Fruit fly (Drosophila melanogaster) whole organism, prepupa: ENCODE data around the gene grk.

ENCODE experiments used
- CG15336 ChIP-seq: fragments of 200-800 bp; sonication (Bioruptor generic); IDR thresholded peaks from 2 replicates; pipeline ENCODE4 v1.3.6; 2022; ENCODE audit warnings: missing biosample characterization, missing genetic modification characterization
- CG16779 ChIP-seq: fragments of 200-800 bp; sonication (Bioruptor generic); optimal IDR thresholded peaks from 3 replicates; lab custom pipeline; 2017; ENCODE audit warnings: missing biosample characterization, mild to moderate bottlenecking, missing genetic modification characterization
- CG3919 ChIP-seq: fragments of 200-800 bp; sonication (Bioruptor generic); optimal IDR thresholded peaks from 3 replicates; lab custom pipeline; 2016; ENCODE audit warnings: missing biosample characterization, missing genetic modification characterization
- CG6808 ChIP-seq: fragments of 200-800 bp; sonication (Bioruptor generic); optimal IDR thresholded peaks from 3 replicates; lab custom pipeline; 2017; ENCODE audit warnings: missing biosample characterization, missing genetic modification characterization, mild to moderate bottlenecking, moderate library complexity, missing genetic modification reagents
- CG6854 ChIP-seq: fragments of 200-800 bp; sonication (Bioruptor generic); optimal IDR thresholded peaks from 2 replicates; lab custom pipeline; 2017; ENCODE audit warnings: missing biosample characterization, mild to moderate bottlenecking, missing genetic modification characterization
- CG7368 ChIP-seq: fragments of 200-800 bp; sonication (Bioruptor generic); optimal IDR thresholded peaks from 3 replicates; lab custom pipeline; 2016; ENCODE audit warnings: missing biosample characterization, missing genetic modification characterization
- Ets21C ChIP-seq: fragments of 200-800 bp; sonication (Bioruptor generic); optimal IDR thresholded peaks from 3 replicates; lab custom pipeline; 2016; ENCODE audit warnings: missing biosample characterization, missing genetic modification characterization
- Met ChIP-seq: fragments of 200-800 bp; sonication (Bioruptor generic); optimal IDR thresholded peaks from 3 replicates; lab custom pipeline; 2016; ENCODE audit warnings: missing biosample characterization, missing genetic modification characterization
- eg ChIP-seq: fragments of 200-800 bp; sonication (Bioruptor generic); IDR thresholded peaks from 3 replicates; pipeline ENCODE4 v1.3.6; 2022; ENCODE audit warnings: missing biosample characterization, missing genetic modification characterization
- fd59A ChIP-seq: fragments of 200-800 bp; sonication (Bioruptor generic); optimal IDR thresholded peaks from 2 replicates; lab custom pipeline; 2017; ENCODE audit warnings: missing biosample characterization, mild to moderate bottlenecking, missing genetic modification characterization, missing genetic modification reagents
- ss ChIP-seq, 2 experiments: fragments of 200-800 bp; sonication (Bioruptor generic); optimal IDR thresholded peaks; 2 replicates in 1 of 2; 3 replicates in 1 of 2; lab custom pipeline; 2017 to 2018; ENCODE audit warnings: mild to moderate bottlenecking in 2 of 2, missing biosample characterization in 2 of 2, missing genetic modification characterization in 2 of 2, moderate library complexity in 1 of 2
- topi ChIP-seq: fragments of 200-800 bp; sonication (Bioruptor generic); optimal IDR thresholded peaks from 3 replicates; lab custom pipeline; 2016; ENCODE audit warnings: missing biosample characterization, missing genetic modification characterization
- vri ChIP-seq: fragments of 200-800 bp; sonication (Bioruptor generic); optimal IDR thresholded peaks from 3 replicates; lab custom pipeline; 2016; ENCODE audit warnings: missing biosample characterization, mild to moderate bottlenecking, missing genetic modification characterization

DNA sequence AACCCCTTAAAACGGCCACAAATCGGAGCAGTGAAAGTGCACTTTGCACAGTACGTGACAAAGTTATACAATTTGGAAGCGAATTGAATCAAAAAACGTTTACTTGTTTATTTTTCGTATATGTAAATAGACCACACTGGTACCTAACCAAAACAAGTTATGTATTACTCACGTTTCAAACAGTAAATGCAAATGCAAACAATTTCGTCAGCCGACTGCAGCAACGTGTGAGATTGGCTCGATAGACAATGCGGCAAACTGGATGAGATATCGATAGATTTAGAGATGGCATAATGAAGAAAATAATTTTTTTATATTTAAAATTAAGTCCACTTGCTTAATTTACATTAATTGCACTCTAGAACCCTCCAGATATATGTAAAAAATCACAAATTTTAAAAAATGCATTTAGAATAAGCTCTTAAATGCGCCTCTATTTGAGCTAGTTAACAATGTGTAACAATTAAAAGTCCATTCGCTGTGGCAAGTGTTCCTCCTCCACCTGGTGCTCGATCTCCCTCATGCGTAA lies 51.8 kb downstream of the grk start, which contains the start of gene AlaRS:
- TF ChIP-seq CG3919 (GFP tag; lab: Kevin White, UChicago): peak; percentile 48
- TF ChIP-seq CG6808 (GFP tag; lab: Kevin White, UChicago): peak; percentile 15
- peak; percentile 52 for TF ChIP-seq Met (GFP tag; lab: Kevin White, UChicago)
- no peak for TF ChIP-seq CG16779 (tag; lab: Kevin White, UChicago)
- peak; percentile 71 for TF ChIP-seq vri (GFP tag; lab: Kevin White, UChicago)
- TF ChIP-seq CG6854 (GFP tag; lab: Kevin White, UChicago): peak; percentile 5
- TF ChIP-seq eg (GFP tag; lab: Robert Waterston, UW): 0 out of 3 replicates have a peak, but pooled peaks have one; percentile 48
- TF ChIP-seq CG7368 (GFP tag; lab: Kevin White, UChicago): no peak
- no peak for TF ChIP-seq Ets21C (GFP tag; lab: Kevin White, UChicago)
- peak; percentile 39 for TF ChIP-seq CG15336
- TF ChIP-seq ss (GFP tag; optimal IDR thresholded peaks at IDR 0.05; lab: Kevin White, UChicago): peak in 1 of 2 experiments; percentile 11
- TF ChIP-seq topi: peak; percentile 44
- no peak for TF ChIP-seq fd59A
